Fruit fly (Drosophila melanogaster) whole organism, adult: Measurements from ENCODE around the gene Or71a.

ENCODE experiments used
- CG14711 ChIP-seq: fragments of 200-800 bp; sonication (Bioruptor generic); optimal IDR thresholded peaks from 2 replicates; lab custom pipeline; 2018; ENCODE audit warnings: missing biosample characterization, mild to moderate bottlenecking, missing genetic modification characterization, moderate library complexity
- CG7101 ChIP-seq: fragments of 200-800 bp; sonication (Bioruptor generic); optimal IDR thresholded peaks from 2 replicates; lab custom pipeline; 2018; ENCODE audit warnings: missing biosample characterization, mild to moderate bottlenecking, missing genetic modification characterization, moderate library complexity
- Mnt ChIP-seq: fragments of 200-800 bp; sonication (Bioruptor generic); optimal IDR thresholded peaks from 2 replicates; lab custom pipeline; 2016; ENCODE audit warnings: missing biosample characterization, mild to moderate bottlenecking, missing genetic modification characterization
- cic ChIP-seq: fragments of 200-800 bp; sonication (Bioruptor generic); optimal IDR thresholded peaks from 2 replicates; lab custom pipeline; 2017; ENCODE audit warnings: missing biosample characterization, mild to moderate bottlenecking, missing genetic modification characterization, moderate library complexity
- pad ChIP-seq: fragments of 200-800 bp; sonication (Bioruptor generic); optimal IDR thresholded peaks from 3 replicates; lab custom pipeline; 2017; ENCODE audit warnings: missing biosample characterization, missing genetic modification characterization, mild to moderate bottlenecking, moderate library complexity, missing genetic modification reagents
- tj ChIP-seq: fragments of 200-800 bp; sonication (Bioruptor generic); optimal IDR thresholded peaks from 3 replicates; lab custom pipeline; 2017; ENCODE audit warnings: missing biosample characterization, mild to moderate bottlenecking, missing genetic modification characterization, moderate library complexity

Or71a gene

dm6 chr3L:15034061-15034713 lies 44.1 kb downstream of the Or71a start:
- TF ChIP-seq Mnt (no peak), cic (GFP tag; lab: Kevin White, UChicago) (no peak), CG14711 (tag; lab: Kevin White, UChicago) (no peak), pad (no peak), tj (no peak)

- no peak for TF ChIP-seq CG7101 (tag; lab: Kevin White, UChicago)
Measured at dm6 chr3L:15031773-15032172, 46.5 kb downstream of the Or71a start.
